Worm (Caenorhabditis elegans): ENCODE data around the gene vpat-1.

Gene vpat-1

ce11 chrX:1093154-1093553 lies 47.1 kb upstream of the vpat-1 start (continued):
- TF ChIP-seq daf-8 (GFP tag; IDR thresholded peaks at IDR 0.05) (no peak), unc-39 (tag; optimal IDR thresholded peaks at IDR 0.05) (no peak), spr-1 (tag; optimal IDR thresholded peaks at IDR 0.05) (peak; percentile 84), lir-3 (tag; optimal IDR thresholded peaks at IDR 0.05) (peak; percentile 2), ZK546.5 (tag; optimal IDR thresholded peaks at IDR 0.05) (no peak), aha-1 (tag) (peak; percentile 98), nhr-102 (tag; optimal IDR thresholded peaks at IDR 0.05) (peak; percentile 79), ztf-7 (tag; optimal IDR thresholded peaks at IDR 0.05) (peak; percentile 77), mdt-29 (GFP tag; IDR thresholded peaks at IDR 0.05) (peak; percentile 35; the same call in 1 of the 2 replicates), gei-8 (GFP tag; optimal IDR thresholded peaks at IDR 0.05) (peak; percentile 65), F37D6.2 (tag; optimal IDR thresholded peaks at IDR 0.05) (peak; percentile 81), madf-9 (GFP tag; conservative IDR thresholded peaks at IDR 0.05) (peak; percentile 62; the same call in 1 of the 2 replicates), hif-1 (tag; optimal IDR thresholded peaks at IDR 0.05) (peak; percentile 51 to 95), zip-11 (GFP tag; IDR thresholded peaks at IDR 0.05) (no peak), set-16 (GFP tag; IDR thresholded peaks at IDR 0.05) (peak; percentile 60), lin-29 (GFP tag; IDR thresholded peaks at IDR 0.05) (0 out of 2 replicates have a peak, but pooled peaks have one; percentile 29), dmd-9 (GFP tag; IDR thresholded peaks at IDR 0.05) (no peak), nhr-41 (GFP tag; IDR thresholded peaks at IDR 0.05) (peak; percentile 72), zfp-3 (GFP tag; conservative IDR thresholded peaks at IDR 0.05) (no peak), R02D3.7 (tag; optimal IDR thresholded peaks at IDR 0.05) (no peak), dpl-1 (GFP tag; optimal IDR thresholded peaks at IDR 0.05) (peak; percentile 46), saeg-2 (GFP tag; IDR thresholded peaks at IDR 0.05) (0 out of 2 replicates have a peak, but pooled peaks have one; percentile 69), snpc-1.2 (GFP tag; IDR thresholded peaks at IDR 0.05) (no peak), egl-27 (tag; optimal IDR thresholded peaks at IDR 0.05) (no peak), lsy-2 (tag; optimal IDR thresholded peaks at IDR 0.05) (peak; percentile 78 to 93), mxl-3 (GFP tag; optimal IDR thresholded peaks at IDR 0.05) (peak; percentile 97), nhr-10 (tag; optimal IDR thresholded peaks at IDR 0.05) (peak; percentile 83), Y5F2A.4 (GFP tag; optimal IDR thresholded peaks at IDR 0.05) (no peak), lim-7 (GFP tag; IDR thresholded peaks at IDR 0.05) (no peak), attf-4 (tag; optimal IDR thresholded peaks at IDR 0.05) (no peak), mxl-2 (GFP tag; conservative IDR thresholded peaks at IDR 0.05) (0 out of 2 replicates have a peak, but pooled peaks have one; percentile 52), jun-1 (tag; optimal IDR thresholded peaks at IDR 0.05) (peak; percentile 69), ceh-32 (tag; optimal IDR thresholded peaks at IDR 0.05; ENCODE audit: poor library complexity) (no peak), zfp-2 (tag; optimal IDR thresholded peaks at IDR 0.05) (peak; percentile 38), lin-15B (tag; optimal IDR thresholded peaks at IDR 0.05) (no peak), lin-38 (GFP tag; IDR thresholded peaks at IDR 0.05) (peak; percentile 67), hmg-1.1 (GFP tag; IDR thresholded peaks at IDR 0.05) (peak; percentile 97), Y75B8A.6 (GFP tag; IDR thresholded peaks at IDR 0.05) (no peak), ctbp-1 (GFP tag; IDR thresholded peaks at IDR 0.05) (peak; percentile 95), daf-16 (GFP tag; optimal IDR thresholded peaks at IDR 0.05) (peak; percentile 69 to 90), daf-16 (tag; optimal IDR thresholded peaks at IDR 0.05) (peak; percentile 96), F26F4.8 (GFP tag; conservative IDR thresholded peaks at IDR 0.05) (no peak), nhr-48 (tag; optimal IDR thresholded peaks at IDR 0.05) (peak; percentile 91), fkh-10 (GFP tag; optimal IDR thresholded peaks at IDR 0.05) (peak; percentile 95), sdz-12 (GFP tag; optimal IDR thresholded peaks at IDR 0.05) (no peak), ceh-20 (GFP tag; IDR thresholded peaks at IDR 0.05) (peak; percentile 95), vab-7 (GFP tag; IDR thresholded peaks at IDR 0.05) (peak; percentile 38; the same call in 1 of the 2 replicates), ceh-44 (GFP tag; IDR thresholded peaks at IDR 0.05) (no peak), nhr-77 (tag; optimal IDR thresholded peaks at IDR 0.05) (peak; percentile 95), skn-1 (tag; optimal IDR thresholded peaks at IDR 0.05) (no peak), arid-1 (GFP tag; conservative IDR thresholded peaks at IDR 0.05) (peak; percentile 89), Y48G9A.11 (GFP tag; IDR thresholded peaks at IDR 0.05) (no peak)

All from whole organism, L4 larva.